Fruit fly (Drosophila melanogaster): ENCODE measurements around the gene Cog4.

Gene Cog4

DNA sequence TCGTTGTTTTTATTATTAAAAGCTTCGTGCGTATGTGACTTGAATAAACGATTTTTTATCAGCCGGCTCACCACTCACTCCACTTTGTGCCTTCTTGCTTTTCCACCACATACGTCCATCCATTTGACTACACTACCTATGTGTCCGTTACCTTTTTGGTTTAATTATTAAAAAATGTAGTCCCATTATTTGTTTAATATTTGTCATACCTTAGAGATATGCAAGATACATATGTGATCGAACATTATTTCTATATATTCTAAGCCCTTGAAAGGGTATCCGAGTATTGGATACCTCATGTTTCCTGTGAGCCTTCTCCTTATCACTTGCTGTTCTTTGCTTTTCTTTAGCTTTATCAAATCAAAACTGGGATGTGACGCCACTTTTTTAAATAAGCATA lies 30.8 kb upstream of the Cog4 start (continued):
- TF ChIP-seq fd64A (GFP tag; optimal IDR thresholded peaks at IDR 0.05) (no peak), sisA (GFP tag; IDR thresholded peaks at IDR 0.05) (peak; percentile 62), HLH4C (GFP tag; IDR thresholded peaks at IDR 0.05; ENCODE audit: partially characterized antibody) (no peak), phol (tag; optimal IDR thresholded peaks at IDR 0.05) (peak; percentile 47), Nf-YB (GFP tag; optimal IDR thresholded peaks at IDR 0.05) (peak; percentile 18), Chrac-16 (GFP tag; optimal IDR thresholded peaks at IDR 0.05) (no peak), CG1024 (GFP tag; IDR thresholded peaks at IDR 0.05) (no peak), Asciz (GFP tag; optimal IDR thresholded peaks at IDR 0.05) (peak; percentile 37), CG15269 (tag; optimal IDR thresholded peaks at IDR 0.05) (peak; percentile 68), CG6254 (GFP tag; optimal IDR thresholded peaks at IDR 0.05) (no peak), sna (GFP tag; IDR thresholded peaks at IDR 0.05; ENCODE audit: partially characterized antibody) (no peak), Atf6 (GFP tag; IDR thresholded peaks at IDR 0.05) (peak; percentile 79), ab (GFP tag; optimal IDR thresholded peaks at IDR 0.05) (no peak), vvl (GFP tag; IDR thresholded peaks at IDR 0.05) (peak; percentile 85), Ets97D (GFP tag; optimal IDR thresholded peaks at IDR 0.05) (no peak), ash1 (GFP tag; optimal IDR thresholded peaks at IDR 0.05) (no peak), CG30020 (tag; optimal IDR thresholded peaks at IDR 0.05) (no peak), CG16863 (GFP tag; optimal IDR thresholded peaks at IDR 0.05) (no peak), Dbx (GFP tag; IDR thresholded peaks at IDR 0.05) (peak; percentile 70; the same call in 1 of the 3 replicates), H2.0 (GFP tag; IDR thresholded peaks at IDR 0.05) (peak; percentile 53; the same call in 1 of the 2 replicates), salm (tag; optimal IDR thresholded peaks at IDR 0.05) (peak; percentile 14), emc (GFP tag; optimal IDR thresholded peaks at IDR 0.05) (no peak), otp (GFP tag; IDR thresholded peaks at IDR 0.05) (peak; percentile 74; the same call in 2 of the 3 replicates), nom (GFP tag; optimal IDR thresholded peaks at IDR 0.05) (peak; percentile 49), Hsf (GFP tag; optimal IDR thresholded peaks at IDR 0.05) (peak; percentile 41), CG11398 (GFP tag; optimal IDR thresholded peaks at IDR 0.05) (no peak), ttk (GFP tag; IDR thresholded peaks at IDR 0.05) (peak; percentile 47; the same call in 1 of the 2 replicates), Bgb (GFP tag; IDR thresholded peaks at IDR 0.05; ENCODE audit: partially characterized antibody) (no peak), CG5953 (GFP tag; IDR thresholded peaks at IDR 0.05) (0 out of 2 replicates have a peak, but pooled peaks have one; percentile 26), tin (GFP tag; optimal IDR thresholded peaks at IDR 0.05) (no peak), Mad (GFP tag; optimal IDR thresholded peaks at IDR 0.05) (no peak), Camta (GFP tag; optimal IDR thresholded peaks at IDR 0.05) (peak; percentile 10), rib (GFP tag; IDR thresholded peaks at IDR 0.05) (peak; percentile 39; the same call in 1 of the 2 replicates), CG14965 (GFP tag; optimal IDR thresholded peaks at IDR 0.05; ENCODE audit: borderline replicate concordance) (no peak), al (GFP tag; IDR thresholded peaks at IDR 0.05) (peak; percentile 59; the same call in 1 of the 2 replicates), YL-1 (GFP tag; optimal IDR thresholded peaks at IDR 0.05) (no peak), CG10462 (GFP tag; optimal IDR thresholded peaks at IDR 0.05) (no peak), inv (GFP tag; IDR thresholded peaks at IDR 0.05; ENCODE audit: partially characterized antibody) (no peak), Neu2 (GFP tag; optimal IDR thresholded peaks at IDR 0.05; ENCODE audit: borderline replicate concordance) (no peak), slou (GFP tag; optimal IDR thresholded peaks at IDR 0.05) (no peak), CG11723 (GFP tag; optimal IDR thresholded peaks at IDR 0.05) (no peak), CG6175 (GFP tag; IDR thresholded peaks at IDR 0.05) (no peak), CG14667 (GFP tag; IDR thresholded peaks at IDR 0.05) (peak; percentile 37; the same call in 1 of the 2 replicates), Elba2 (GFP tag; optimal IDR thresholded peaks at IDR 0.05) (no peak), fd3F (GFP tag; optimal IDR thresholded peaks at IDR 0.05) (peak; percentile 26), CG15601 (tag; optimal IDR thresholded peaks at IDR 0.05) (no peak), Med (GFP tag) (peak; percentile 88), Poxn (GFP tag; IDR thresholded peaks at IDR 0.05) (0 out of 2 replicates have a peak, but pooled peaks have one; percentile 8), nerfin-1 (tag; optimal IDR thresholded peaks at IDR 0.05) (no peak), Atf-2 (GFP tag; optimal IDR thresholded peaks at IDR 0.05) (peak; percentile 36), CG31365 (tag; optimal IDR thresholded peaks at IDR 0.05) (peak; percentile 25)

All from whole organism, embryonic.